Worm (Caenorhabditis elegans): Measurements from ENCODE around the gene set-2.

- TF ChIP-seq pes-1 (GFP tag; IDR thresholded peaks at IDR 0.05) (no peak), hmg-4 (GFP tag; optimal IDR thresholded peaks at IDR 0.05) (no peak), ama-1 (optimal IDR thresholded peaks at IDR 0.05) (no peak), ceh-13 (GFP tag; optimal IDR thresholded peaks at IDR 0.05) (no peak)
These were observed 12.9 kb downstream of the set-2 start, which contains the start of gene rars-1 for ce11 chrIII:4917077-4917476.
